Worm (Caenorhabditis elegans) whole organism, L4 larva: Measurements from ENCODE around the gene srsx-17.

Experiments
- ceh-28 ChIP-seq: fragments of 150-350 bp; optimal IDR thresholded peaks from 2 replicates; lab custom pipeline; 2014; ENCODE audit warnings: missing biosample characterization, missing genetic modification reagents, missing genetic modification characterization
- ceh-44 ChIP-seq: fragments of 200-800 bp; sonication (Bioruptor generic); IDR thresholded peaks from 2 replicates; pipeline ENCODE4 v1.3.6; 2022; ENCODE audit warnings: missing genetic modification reagents, missing genetic modification characterization, missing compliant biosample characterization
- hlh-30 ChIP-seq: sonication (generic microtip); optimal IDR thresholded peaks from 2 replicates; lab custom pipeline; 2017; ENCODE audit warnings: antibody characterized with exemption, mild to moderate bottlenecking, missing genetic modification characterization, missing compliant biosample characterization; ENCODE audit not compliant: insufficient read depth
- lin-15B ChIP-seq: fragments of 150-350 bp; sonication (generic microtip); optimal IDR thresholded peaks from 3 replicates; lab custom pipeline; 2014; ENCODE audit warnings: missing biosample characterization, missing genetic modification characterization
- lir-3 ChIP-seq: sonication (generic microtip); optimal IDR thresholded peaks from 2 replicates; lab custom pipeline; 2016; ENCODE audit warnings: mild to moderate bottlenecking, missing genetic modification characterization, missing compliant biosample characterization
- mes-2 ChIP-seq: sonication (generic microtip); optimal IDR thresholded peaks from 2 replicates; lab custom pipeline; 2016; ENCODE audit warnings: missing genotype, mild to moderate bottlenecking, missing genetic modification characterization, missing compliant biosample characterization; ENCODE audit not compliant: poor library complexity, severe bottlenecking
- mxl-2 ChIP-seq: fragments of 200-800 bp; sonication (Bioruptor generic); conservative IDR thresholded peaks from 2 replicates; pipeline ENCODE4 v1.3.6; 2022; ENCODE audit warnings: missing genetic modification reagents, missing genetic modification characterization, missing compliant biosample characterization
- nhr-11 ChIP-seq: fragments of 150-350 bp; optimal IDR thresholded peaks from 2 replicates; lab custom pipeline; 2014; ENCODE audit warnings: missing biosample characterization, missing genetic modification characterization
- pha-4 ChIP-seq, 2 experiments: fragments of 150-350 bp in 1 of 2; fragments of 200-800 bp in 1 of 2; sonication (Bioruptor generic) in 1 of 2; IDR thresholded peaks in 1 of 2; optimal IDR thresholded peaks in 1 of 2; 2 replicates each; pipeline versions ENCODE4 v1.3.6 to Lab custom; 2014 to 2022; ENCODE audit warnings: missing genetic modification characterization in 2 of 2, missing genetic modification reagents in 2 of 2, missing biosample characterization in 1 of 2, missing compliant biosample characterization in 1 of 2
- snpc-4 ChIP-seq: fragments of 150-350 bp; optimal IDR thresholded peaks from 2 replicates; lab custom pipeline; 2014; ENCODE audit warnings: missing biosample characterization, missing genetic modification characterization

DNA sequence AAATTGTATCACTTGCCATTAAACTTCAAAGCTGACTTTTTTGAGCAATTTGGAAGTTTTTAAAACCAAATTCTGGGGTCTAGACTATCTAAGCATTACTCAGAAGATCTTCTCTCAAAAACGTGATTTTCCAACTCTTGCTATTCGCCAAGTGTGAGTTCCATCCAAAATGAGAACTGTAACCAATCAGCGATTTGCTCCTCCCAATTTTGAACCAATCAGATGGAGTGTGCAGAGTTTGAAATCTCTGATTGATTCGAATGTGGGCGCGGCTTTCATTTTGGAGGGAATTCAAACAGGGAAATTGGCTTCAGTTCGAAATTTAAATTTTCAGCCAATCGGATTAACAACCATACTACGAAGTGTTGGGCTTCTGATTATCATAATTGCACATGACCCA lies 25.6 kb downstream of the srsx-17 start:
- TF ChIP-seq ceh-44 (GFP tag; lab: Robert Waterston, UW) = no peak
- no peak for TF ChIP-seq hlh-30
- no peak for TF ChIP-seq lin-15B
- TF ChIP-seq pha-4 (GFP tag; IDR thresholded peaks at IDR 0.05; lab: Robert Waterston, UW) = no peak
- TF ChIP-seq pha-4 (tag; optimal IDR thresholded peaks at IDR 0.05; lab: Kevin White, UChicago) = no peak
- no peak for TF ChIP-seq mes-2 (tag; lab: Kevin White, UChicago)
- TF ChIP-seq ceh-28 (tag; lab: Kevin White, UChicago) = no peak
- TF ChIP-seq lir-3 (tag; lab: Kevin White, UChicago) = no peak
- TF ChIP-seq snpc-4 (tag; lab: Kevin White, UChicago) = no peak
- no peak for TF ChIP-seq nhr-11 (tag; lab: Kevin White, UChicago)
- TF ChIP-seq mxl-2 (GFP tag; lab: Robert Waterston, UW) = no peak
